Fruit fly (Drosophila melanogaster): ENCODE data around the gene CG33229.

- TF ChIP-seq h (optimal IDR thresholded peaks at IDR 0.05) (no peak), psq (optimal IDR thresholded peaks at IDR 0.05) (no peak)
Observed at dm6 chr3L:203536-204135, 20.0 kb upstream of the CG33229 start, which contains the start of gene NitFhit.
